Worm (Caenorhabditis elegans): ENCODE data around the gene F07H5.13.

- TF ChIP-seq W03F9.2 (tag; optimal IDR thresholded peaks at IDR 0.05) (no peak), him-1 (tag; optimal IDR thresholded peaks at IDR 0.05) (no peak), dao-5 (tag; optimal IDR thresholded peaks at IDR 0.05) (no peak)
Measured at ce11 chrII:8811825-8812224, 21.5 kb downstream of the F07H5.13 start.
